Worm (Caenorhabditis elegans): ENCODE data around the gene T24D8.6.
A peak's percentile ranks its signal among the peaks of the same experiment; 100 is the strongest.

T24D8.6 gene

ce11 chrX:2328873-2329272, 36.9 kb downstream of the T24D8.6 start:
- peak; percentile 7 for TF ChIP-seq cog-1 (tag; optimal IDR thresholded peaks at IDR 0.05)
- TF ChIP-seq ztf-29 (GFP tag; IDR thresholded peaks at IDR 0.05) = no peak

DNA sequence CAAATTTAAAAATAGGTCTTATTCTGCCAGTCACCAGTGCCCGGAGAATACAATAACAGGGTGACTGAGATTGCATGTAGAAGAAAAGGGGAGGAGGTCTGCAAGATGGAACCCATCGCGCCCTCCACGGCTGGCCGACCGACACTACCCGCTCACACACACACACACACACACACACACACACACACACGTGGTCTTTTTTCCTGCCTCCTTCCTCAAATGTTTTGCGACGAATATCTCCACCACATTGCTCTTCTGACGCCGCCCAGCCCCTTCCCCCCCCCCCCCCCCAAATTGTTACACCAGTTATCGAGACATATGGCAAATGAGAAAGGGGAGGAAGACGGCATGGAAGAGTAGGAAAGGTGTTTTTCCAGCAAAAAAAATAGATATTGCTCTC, 44.0 kb downstream of the T24D8.6 start:
- TF ChIP-seq flt-1 (GFP tag; IDR thresholded peaks at IDR 0.05) (peak; percentile 68; the same call in 1 of the 2 replicates), cog-1 (tag; optimal IDR thresholded peaks at IDR 0.05) (no peak), tab-1 (GFP tag; IDR thresholded peaks at IDR 0.05) (peak; percentile 62; the same call in 1 of the 2 replicates), ztf-23 (GFP tag; IDR thresholded peaks at IDR 0.05) (no peak)

DNA sequence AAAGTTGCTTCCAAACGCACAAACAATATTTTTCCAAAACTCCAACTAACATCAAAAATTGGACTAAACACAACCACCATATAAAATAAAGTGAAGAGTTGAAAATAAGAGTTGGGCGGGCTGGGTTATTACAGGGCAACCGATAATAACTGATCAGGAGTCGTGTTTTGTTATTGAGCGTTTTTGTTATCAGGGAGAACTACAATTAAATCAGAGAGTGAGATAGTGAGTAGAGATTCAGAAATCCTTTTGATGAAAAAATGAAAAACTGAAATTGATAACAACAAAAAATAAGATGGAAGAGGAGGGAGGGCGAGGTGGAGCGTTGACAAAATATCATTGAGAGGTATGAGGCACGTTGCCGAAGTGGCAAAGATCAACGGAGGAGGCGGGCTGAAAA, 45.3 kb downstream of the T24D8.6 start:
- TF ChIP-seq cog-1 (tag; optimal IDR thresholded peaks at IDR 0.05) = no peak
- TF ChIP-seq tab-1 (GFP tag; IDR thresholded peaks at IDR 0.05) = no peak
- no peak for TF ChIP-seq ref-1 (GFP tag; conservative IDR thresholded peaks at IDR 0.05)
- TF ChIP-seq ztf-23 (GFP tag; IDR thresholded peaks at IDR 0.05) = no peak
- TF ChIP-seq T22C8.4 (GFP tag; IDR thresholded peaks at IDR 0.05) = no peak
- TF ChIP-seq klf-2 (GFP tag; conservative IDR thresholded peaks at IDR 0.05) = no peak
- TF ChIP-seq med-1 (GFP tag; optimal IDR thresholded peaks at IDR 0.05; ENCODE audit: insufficient read depth) = no peak
- no peak for TF ChIP-seq flt-1 (GFP tag; IDR thresholded peaks at IDR 0.05)
- TF ChIP-seq ztf-29 (GFP tag; IDR thresholded peaks at IDR 0.05) = no peak

DNA sequence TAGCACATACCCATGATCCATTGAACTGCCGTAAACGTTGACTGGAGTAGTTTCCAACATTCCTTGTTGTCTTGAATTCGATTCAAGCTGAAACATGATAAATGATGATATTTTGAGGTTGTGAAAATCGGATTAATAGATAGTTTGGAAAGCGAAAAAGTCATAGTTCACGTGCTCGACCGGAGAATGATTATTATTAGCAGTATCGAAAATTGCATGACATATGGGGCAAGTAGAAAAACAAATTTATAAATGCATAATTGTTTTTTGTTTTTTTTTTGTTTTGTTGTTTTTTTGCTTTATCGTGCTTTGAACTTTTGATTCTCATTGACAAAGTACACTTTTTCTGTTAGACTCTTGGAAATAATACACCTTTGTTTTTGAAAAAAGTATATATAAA, 46.6 kb downstream of the T24D8.6 start, which contains the start of gene aakg-4:
aakg-4 (minus strand) TSS at position 101 of the 400 bp plus-strand sequence.
- TF ChIP-seq cog-1 (tag; optimal IDR thresholded peaks at IDR 0.05) = no peak
- TF ChIP-seq T22C8.4 (GFP tag; IDR thresholded peaks at IDR 0.05) = no peak
- TF ChIP-seq klf-2 (GFP tag; conservative IDR thresholded peaks at IDR 0.05) = no peak
- no peak for TF ChIP-seq tab-1 (GFP tag; IDR thresholded peaks at IDR 0.05)
- TF ChIP-seq ztf-29 (GFP tag; IDR thresholded peaks at IDR 0.05) = no peak
- TF ChIP-seq ref-1 (GFP tag; conservative IDR thresholded peaks at IDR 0.05) = no peak
- TF ChIP-seq ztf-23 (GFP tag; IDR thresholded peaks at IDR 0.05) = no peak
- no peak for TF ChIP-seq flt-1 (GFP tag; IDR thresholded peaks at IDR 0.05)
- no peak for TF ChIP-seq med-1 (GFP tag; optimal IDR thresholded peaks at IDR 0.05; ENCODE audit: insufficient read depth)

DNA sequence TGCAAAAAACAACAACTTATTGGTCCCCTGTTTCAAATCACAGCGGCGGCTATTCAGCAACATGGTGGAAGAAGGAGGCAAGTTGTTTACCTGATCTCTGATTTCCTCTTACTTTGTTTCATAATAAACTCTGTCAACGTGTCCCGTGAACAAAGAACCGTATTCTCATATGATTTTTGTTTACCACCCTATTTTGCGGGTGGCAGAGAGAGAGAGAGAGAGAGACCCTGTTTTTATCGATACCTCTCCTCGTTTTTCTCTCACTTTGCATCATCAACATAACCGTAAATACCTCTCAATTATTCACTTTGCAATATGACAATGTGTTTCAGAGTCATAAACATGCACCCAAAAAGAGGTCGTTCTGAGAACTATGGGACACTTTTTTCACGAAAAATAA, 48.3 kb downstream of the T24D8.6 start:
- TF ChIP-seq klf-2 (GFP tag; conservative IDR thresholded peaks at IDR 0.05) = no peak
- no peak for TF ChIP-seq tab-1 (GFP tag; IDR thresholded peaks at IDR 0.05)
- no peak for TF ChIP-seq med-1 (GFP tag; optimal IDR thresholded peaks at IDR 0.05; ENCODE audit: insufficient read depth)
- TF ChIP-seq ztf-29 (GFP tag; IDR thresholded peaks at IDR 0.05) = no peak
- TF ChIP-seq ztf-23 (GFP tag; IDR thresholded peaks at IDR 0.05) = no peak
- no peak for TF ChIP-seq T22C8.4 (GFP tag; IDR thresholded peaks at IDR 0.05)
- no peak for TF ChIP-seq flt-1 (GFP tag; IDR thresholded peaks at IDR 0.05)
- no peak for TF ChIP-seq cog-1 (tag; optimal IDR thresholded peaks at IDR 0.05)
- TF ChIP-seq ref-1 (GFP tag; conservative IDR thresholded peaks at IDR 0.05) = no peak

DNA sequence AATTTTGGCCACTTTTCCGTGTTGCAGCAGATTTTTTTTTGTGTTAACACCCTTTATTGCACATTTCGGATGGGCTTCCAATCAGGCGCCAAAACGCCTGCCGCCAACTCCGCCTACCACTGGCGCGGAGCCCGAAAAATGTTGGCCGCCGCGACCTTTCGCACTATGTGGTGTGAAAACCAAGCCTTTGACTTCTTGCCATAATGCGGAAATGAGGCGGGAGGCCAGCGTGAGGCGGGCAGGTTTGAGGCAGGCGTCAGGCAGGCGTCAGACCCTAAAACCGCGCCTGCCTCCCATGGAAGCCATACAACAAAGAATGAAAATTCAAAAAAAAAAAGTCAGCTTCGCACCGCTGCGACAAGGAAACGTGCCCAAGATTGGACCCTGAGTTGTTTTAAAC, 48.9 kb downstream of the T24D8.6 start:
- TF ChIP-seq med-1 (GFP tag; optimal IDR thresholded peaks at IDR 0.05; ENCODE audit: insufficient read depth) (no peak), ztf-23 (GFP tag; IDR thresholded peaks at IDR 0.05) (no peak), cog-1 (tag; optimal IDR thresholded peaks at IDR 0.05) (no peak), tab-1 (GFP tag; IDR thresholded peaks at IDR 0.05) (no peak), T22C8.4 (GFP tag; IDR thresholded peaks at IDR 0.05) (no peak), ztf-29 (GFP tag; IDR thresholded peaks at IDR 0.05) (no peak), ref-1 (GFP tag; conservative IDR thresholded peaks at IDR 0.05) (no peak), klf-2 (GFP tag; conservative IDR thresholded peaks at IDR 0.05) (no peak), flt-1 (GFP tag; IDR thresholded peaks at IDR 0.05) (no peak)

DNA sequence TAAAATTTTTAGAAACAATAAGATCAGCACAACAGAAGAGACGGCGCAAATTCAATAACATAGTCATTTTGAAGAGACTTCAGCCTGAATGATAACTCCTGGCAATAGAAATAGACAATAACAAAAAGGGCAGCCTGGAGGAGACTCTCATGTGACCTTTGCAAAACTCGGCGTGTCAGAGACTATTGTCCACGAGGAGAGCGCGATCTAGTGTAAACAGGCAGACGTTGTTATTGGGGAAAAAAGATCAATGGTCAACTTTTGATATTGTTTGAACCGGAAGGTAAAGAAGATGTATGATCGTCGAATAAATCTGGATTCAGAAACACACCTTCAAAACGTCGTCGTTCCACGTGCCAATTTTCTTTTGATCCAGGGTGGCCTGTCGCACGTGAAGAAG, 49.6 kb downstream of the T24D8.6 start:
- no peak for TF ChIP-seq med-1 (GFP tag; optimal IDR thresholded peaks at IDR 0.05; ENCODE audit: insufficient read depth)
- TF ChIP-seq tab-1 (GFP tag; IDR thresholded peaks at IDR 0.05) = no peak
- no peak for TF ChIP-seq cog-1 (tag; optimal IDR thresholded peaks at IDR 0.05)
- no peak for TF ChIP-seq T22C8.4 (GFP tag; IDR thresholded peaks at IDR 0.05)
- no peak for TF ChIP-seq flt-1 (GFP tag; IDR thresholded peaks at IDR 0.05)
